Fruit fly (Drosophila melanogaster): ENCODE results near the gene Naa60.

DNA sequence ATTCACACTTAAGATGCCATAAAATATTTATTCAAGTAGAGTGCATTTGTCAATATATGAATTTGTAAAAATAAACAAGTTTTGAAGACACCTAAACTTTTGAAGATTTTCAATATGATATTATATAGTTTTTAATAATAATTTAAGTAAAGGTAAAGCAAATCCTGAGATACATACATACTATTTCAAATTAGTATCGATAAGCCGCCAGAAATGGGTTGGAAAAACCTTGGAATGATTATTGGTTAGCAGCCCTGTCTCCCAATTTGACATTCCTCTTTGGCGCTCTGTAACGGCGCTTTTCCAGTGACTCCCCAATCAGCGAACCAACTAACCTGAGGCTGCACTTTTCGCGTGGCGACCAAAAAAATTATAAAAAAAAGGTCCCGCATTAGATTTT is 45.7 kb upstream of the Naa60 start, which contains the start of gene alphaTub67C:
- TF ChIP-seq CG31388 (GFP tag; optimal IDR thresholded peaks at IDR 0.05) = no peak
- TF ChIP-seq CG8765 (GFP tag; IDR thresholded peaks at IDR 0.05) = no peak
- no peak for TF ChIP-seq NFAT (GFP tag; IDR thresholded peaks at IDR 0.05)
- no peak for TF ChIP-seq h (optimal IDR thresholded peaks at IDR 0.05)
- no peak for TF ChIP-seq CG15073 (GFP tag; optimal IDR thresholded peaks at IDR 0.05)
- no peak for TF ChIP-seq CG12744 (GFP tag; optimal IDR thresholded peaks at IDR 0.05)
- no peak for TF ChIP-seq emc (GFP tag; optimal IDR thresholded peaks at IDR 0.05)
- no peak for TF ChIP-seq CG9437 (GFP tag; optimal IDR thresholded peaks at IDR 0.05)
- TF ChIP-seq onecut (GFP tag; IDR thresholded peaks at IDR 0.05) = no peak
- TF ChIP-seq CG30431 (GFP tag; optimal IDR thresholded peaks at IDR 0.05) = no peak
- TF ChIP-seq maf-S (GFP tag; optimal IDR thresholded peaks at IDR 0.05) = no peak
